Worm (Caenorhabditis elegans): ENCODE results near the gene obr-2.

- no peak for TF ChIP-seq lin-13 (GFP tag; optimal IDR thresholded peaks at IDR 0.05)
- TF ChIP-seq efl-1 (optimal IDR thresholded peaks at IDR 0.05) = no peak
- no peak for TF ChIP-seq efl-1 (GFP tag; optimal IDR thresholded peaks at IDR 0.05 in 1 of 2)
- TF ChIP-seq dpl-1 (GFP tag; optimal IDR thresholded peaks at IDR 0.05) = no peak
- no peak for TF ChIP-seq nhr-12 (tag; optimal IDR thresholded peaks at IDR 0.05)
- TF ChIP-seq nhr-28 (tag; optimal IDR thresholded peaks at IDR 0.05) = no peak
- TF ChIP-seq tbx-2 (tag; optimal IDR thresholded peaks at IDR 0.05) = no peak
- no peak for TF ChIP-seq ces-1 (GFP tag; optimal IDR thresholded peaks at IDR 0.05)
These were observed 13.9 kb downstream of the obr-2 start, which contains the start of gene rps-16 for ce11 chrV:15000055-15000704.
